Worm (Caenorhabditis elegans) whole organism, L1 larva: ENCODE results near the gene nape-1.

Experiments used
- C04F5.9 ChIP-seq: sonication (generic microtip); optimal IDR thresholded peaks from 2 replicates; lab custom pipeline; 2016; ENCODE audit warnings: missing genetic modification characterization, missing compliant biosample characterization
- C16A3.4 ChIP-seq: fragments of 150-350 bp; optimal IDR thresholded peaks from 2 replicates; lab custom pipeline; 2014; ENCODE audit warnings: missing biosample characterization, missing genetic modification characterization
- C34B4.2 ChIP-seq: sonication (generic microtip); optimal IDR thresholded peaks from 2 replicates; lab custom pipeline; 2017; ENCODE audit warnings: mild to moderate bottlenecking, missing genetic modification characterization, missing compliant biosample characterization
- F16B12.6 ChIP-seq: fragments of 150-350 bp; optimal IDR thresholded peaks from 2 replicates; lab custom pipeline; 2014; ENCODE audit warnings: missing biosample characterization, missing genetic modification characterization
- Y116A8C.19 ChIP-seq: sonication (generic microtip); optimal IDR thresholded peaks from 2 replicates; lab custom pipeline; 2016; ENCODE audit warnings: missing compliant biosample characterization, missing genetic modification characterization, borderline replicate concordance
- aha-1 ChIP-seq: fragments of 150-350 bp; optimal IDR thresholded peaks from 2 replicates; lab custom pipeline; 2014; ENCODE audit warnings: missing biosample characterization, missing genetic modification characterization
- ceh-82 ChIP-seq, 3 experiments: fragments of 150-350 bp in 1 of 3; sonication (generic microtip) in 2 of 3; optimal IDR thresholded peaks; 2 replicates each; lab custom pipeline; 2014 to 2017; ENCODE audit warnings: missing biosample characterization in 3 of 3, missing genetic modification characterization in 3 of 3
- ceh-88 ChIP-seq: fragments of 200-800 bp; sonication (Bioruptor generic); IDR thresholded peaks from 2 replicates; pipeline ENCODE4 v1.3.6; 2022; ENCODE audit warnings: missing genetic modification characterization, missing compliant biosample characterization
- ceh-90 ChIP-seq: sonication (generic microtip); optimal IDR thresholded peaks from 2 replicates; lab custom pipeline; 2016; ENCODE audit warnings: missing genetic modification characterization, missing compliant biosample characterization
- ces-1 ChIP-seq: fragments of 150-350 bp; optimal IDR thresholded peaks from 2 replicates; lab custom pipeline; 2014; ENCODE audit warnings: missing biosample characterization, missing genetic modification reagents, missing genetic modification characterization
- dpl-1 ChIP-seq, 3 experiments: fragments of 150-350 bp in 2 of 3; sonication (generic microtip) in 1 of 3; optimal IDR thresholded peaks; 2 replicates each; lab custom pipeline; 2014 to 2017; ENCODE audit warnings: missing biosample characterization in 3 of 3, missing genetic modification characterization in 3 of 3, missing genetic modification reagents in 3 of 3
- efl-1 ChIP-seq, 4 experiments: fragments of 150-350 bp; optimal IDR thresholded peaks in 3 of 4; peaks in 1 of 4; 1 replicate in 1 of 4; 2 replicates in 3 of 4; lab custom pipeline; 2014; ENCODE audit warnings: missing biosample characterization in 2 of 4, missing genetic modification characterization in 2 of 4, missing genetic modification reagents in 2 of 4
- egl-13 ChIP-seq: sonication (generic microtip); optimal IDR thresholded peaks from 2 replicates; lab custom pipeline; 2016; ENCODE audit warnings: missing genotype, missing genetic modification reagents, missing genetic modification characterization, missing compliant biosample characterization
- elt-2 ChIP-seq: sonication (generic microtip); optimal IDR thresholded peaks from 2 replicates; lab custom pipeline; 2016; ENCODE audit warnings: missing genetic modification characterization, mild to moderate bottlenecking, inconsistent platforms, missing compliant biosample characterization, missing genetic modification reagents
- fkh-8 ChIP-seq: sonication (generic microtip); optimal IDR thresholded peaks from 2 replicates; lab custom pipeline; 2016; ENCODE audit warnings: mild to moderate bottlenecking, missing genetic modification characterization, missing compliant biosample characterization
- irx-1 ChIP-seq: sonication (generic microtip); optimal IDR thresholded peaks from 2 replicates; lab custom pipeline; 2016; ENCODE audit warnings: missing genetic modification characterization, missing compliant biosample characterization
- isw-1 ChIP-seq: fragments of 200-800 bp; sonication (Bioruptor generic); IDR thresholded peaks from 2 replicates; pipeline ENCODE4 v1.3.6; 2022; ENCODE audit warnings: missing genetic modification characterization, missing compliant biosample characterization
- jun-1 ChIP-seq: fragments of 150-350 bp; optimal IDR thresholded peaks from 2 replicates; lab custom pipeline; 2014; ENCODE audit warnings: missing biosample characterization, missing genetic modification reagents, missing genetic modification characterization
- lin-14 ChIP-seq: fragments of 200-800 bp; sonication (Bioruptor generic); optimal IDR thresholded peaks from 2 replicates; lab custom pipeline; 2018; ENCODE audit warnings: mild to moderate bottlenecking, missing genetic modification characterization, moderate library complexity, missing compliant biosample characterization
- lin-15B ChIP-seq: fragments of 150-350 bp; sonication (generic microtip); optimal IDR thresholded peaks from 3 replicates; lab custom pipeline; 2014; ENCODE audit warnings: missing biosample characterization, missing genetic modification characterization
- lin-39 ChIP-seq: fragments of 150-350 bp; optimal IDR thresholded peaks from 2 replicates; lab custom pipeline; 2014; ENCODE audit warnings: missing biosample characterization, missing genetic modification reagents, missing genetic modification characterization
- lsy-2 ChIP-seq, 2 experiments: fragments of 150-350 bp; optimal IDR thresholded peaks; 2 replicates each; lab custom pipeline; 2014; ENCODE audit warnings: missing biosample characterization in 2 of 2, missing genetic modification characterization in 2 of 2
- mep-1 ChIP-seq: fragments of 150-350 bp; optimal IDR thresholded peaks from 2 replicates; lab custom pipeline; 2014; ENCODE audit warnings: missing biosample characterization, missing genetic modification characterization
- nhr-11 ChIP-seq: fragments of 150-350 bp; optimal IDR thresholded peaks from 2 replicates; lab custom pipeline; 2014; ENCODE audit warnings: missing biosample characterization, missing genetic modification characterization
- nhr-12 ChIP-seq: sonication (generic microtip); optimal IDR thresholded peaks from 2 replicates; lab custom pipeline; 2017; ENCODE audit warnings: missing biosample characterization, missing genetic modification characterization
- nhr-19 ChIP-seq: fragments of 200-800 bp; sonication (Bioruptor generic); conservative IDR thresholded peaks from 2 replicates; pipeline ENCODE4 v1.3.6; 2022; ENCODE audit warnings: missing genetic modification characterization, missing compliant biosample characterization
- nhr-237 ChIP-seq: fragments of 150-350 bp; optimal IDR thresholded peaks from 2 replicates; lab custom pipeline; 2014; ENCODE audit warnings: missing biosample characterization, missing genetic modification characterization
- nhr-28 ChIP-seq: fragments of 150-350 bp; optimal IDR thresholded peaks from 2 replicates; lab custom pipeline; 2014; ENCODE audit warnings: missing biosample characterization, missing genetic modification characterization
- nhr-71 ChIP-seq: sonication (generic microtip); optimal IDR thresholded peaks from 2 replicates; lab custom pipeline; 2016; ENCODE audit warnings: mild to moderate bottlenecking, missing genetic modification characterization, moderate library complexity, missing compliant biosample characterization
- nhr-76 ChIP-seq: sonication (generic microtip); optimal IDR thresholded peaks from 2 replicates; lab custom pipeline; 2017; ENCODE audit warnings: missing biosample characterization, missing genetic modification characterization
- nhr-77 ChIP-seq: fragments of 150-350 bp; optimal IDR thresholded peaks from 2 replicates; lab custom pipeline; 2014; ENCODE audit warnings: missing biosample characterization, missing genetic modification characterization
- pag-3 ChIP-seq: sonication (generic microtip); optimal IDR thresholded peaks from 2 replicates; lab custom pipeline; 2017; ENCODE audit warnings: missing genetic modification characterization, mild to moderate bottlenecking, missing compliant biosample characterization, antibody characterized with exemption, borderline replicate concordance; ENCODE audit not compliant: insufficient read depth
- skn-1 ChIP-seq: fragments of 150-350 bp; optimal IDR thresholded peaks from 2 replicates; lab custom pipeline; 2014; ENCODE audit warnings: missing biosample characterization, missing genetic modification characterization
- unc-98 ChIP-seq: fragments of 200-800 bp; sonication (Bioruptor generic); IDR thresholded peaks from 2 replicates; pipeline ENCODE4 v1.3.6; 2022; ENCODE audit warnings: missing genetic modification characterization, missing compliant biosample characterization
- ztf-11 ChIP-seq, 2 experiments: sonication (generic microtip); optimal IDR thresholded peaks; 2 replicates each; lab custom pipeline; 2016 to 2017; ENCODE audit warnings: missing genetic modification characterization in 2 of 2, missing biosample characterization in 1 of 2, missing compliant biosample characterization in 1 of 2
- ztf-4 ChIP-seq: fragments of 150-350 bp; optimal IDR thresholded peaks from 2 replicates; lab custom pipeline; 2014; ENCODE audit warnings: missing biosample characterization, missing genetic modification characterization

nape-1 gene

DNA sequence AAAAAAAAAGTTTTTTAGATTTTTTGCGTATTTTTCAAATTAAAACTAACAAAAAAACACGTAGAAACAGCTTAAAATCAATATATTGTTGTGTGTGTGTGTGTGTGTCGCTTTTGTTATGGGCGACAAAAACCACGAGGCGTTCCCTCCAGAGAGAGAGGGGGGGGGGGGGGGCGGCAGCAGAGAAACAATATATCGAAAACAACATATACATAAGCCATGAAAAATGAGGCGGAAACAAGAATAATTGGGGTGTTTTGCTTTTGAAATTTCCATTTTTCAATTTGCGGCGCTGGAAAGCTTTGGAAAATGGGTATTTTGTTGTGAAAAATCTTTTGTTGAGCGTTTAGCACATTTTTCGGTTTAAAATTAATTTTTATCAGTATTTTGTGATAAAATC lies 15.3 kb downstream of the nape-1 start, which contains the start of gene Y37E11AM.2:
Y37E11AM.2 (minus strand) TSS at position 101 of the 400 bp plus-strand sequence.
- TF ChIP-seq ceh-82 (tag; optimal IDR thresholded peaks at IDR 0.05; lab: Kevin White, UChicago) (no peak), jun-1 (tag; lab: Kevin White, UChicago) (no peak), ceh-90 (tag; lab: Kevin White, UChicago) (no peak), aha-1 (tag; lab: Kevin White, UChicago) (no peak), nhr-71 (tag; lab: Kevin White, UChicago) (no peak), nhr-19 (GFP tag; lab: Robert Waterston, UW) (no peak), efl-1 (optimal IDR thresholded peaks at IDR 0.05; lab: Kevin White, UChicago) (no peak), efl-1 (GFP tag; optimal IDR thresholded peaks at IDR 0.05 in 1 of 2; lab: Kevin White, UChicago) (no peak), ztf-4 (tag; lab: Kevin White, UChicago) (no peak), fkh-8 (no peak), nhr-28 (tag; lab: Kevin White, UChicago) (no peak), nhr-77 (no peak)

- no peak for TF ChIP-seq C16A3.4 (tag; lab: Kevin White, UChicago)
- TF ChIP-seq irx-1 (tag; lab: Kevin White, UChicago): no peak
- no peak for TF ChIP-seq lin-15B (tag; lab: Kevin White, UChicago)
- TF ChIP-seq egl-13: no peak
- no peak for TF ChIP-seq lsy-2 (tag; optimal IDR thresholded peaks at IDR 0.05; lab: Kevin White, UChicago)
- TF ChIP-seq dpl-1 (GFP tag; optimal IDR thresholded peaks at IDR 0.05; lab: Kevin White, UChicago): no peak
- no peak for TF ChIP-seq F16B12.6 (tag; lab: Kevin White, UChicago)
- TF ChIP-seq C04F5.9 (tag; lab: Kevin White, UChicago): no peak
- TF ChIP-seq skn-1 (tag; lab: Kevin White, UChicago): no peak
- no peak for TF ChIP-seq unc-98 (GFP tag; lab: Robert Waterston, UW)
- no peak for TF ChIP-seq mep-1 (tag; lab: Kevin White, UChicago)
- no peak for TF ChIP-seq nhr-12 (tag; lab: Kevin White, UChicago)
- no peak for TF ChIP-seq ztf-4 (tag; lab: Kevin White, UChicago)
- no peak for TF ChIP-seq lin-39 (tag; lab: Kevin White, UChicago)
- TF ChIP-seq ceh-88: no peak
- no peak for TF ChIP-seq ces-1 (GFP tag; lab: Kevin White, UChicago)
Observed at ce11 chrIV:3722690-3723089, 18.0 kb downstream of the nape-1 start, which contains the start of gene Y37E11AM.4. TSS of gene Y37E11AM.4 (minus strand) at chrIV:3722790.

DNA sequence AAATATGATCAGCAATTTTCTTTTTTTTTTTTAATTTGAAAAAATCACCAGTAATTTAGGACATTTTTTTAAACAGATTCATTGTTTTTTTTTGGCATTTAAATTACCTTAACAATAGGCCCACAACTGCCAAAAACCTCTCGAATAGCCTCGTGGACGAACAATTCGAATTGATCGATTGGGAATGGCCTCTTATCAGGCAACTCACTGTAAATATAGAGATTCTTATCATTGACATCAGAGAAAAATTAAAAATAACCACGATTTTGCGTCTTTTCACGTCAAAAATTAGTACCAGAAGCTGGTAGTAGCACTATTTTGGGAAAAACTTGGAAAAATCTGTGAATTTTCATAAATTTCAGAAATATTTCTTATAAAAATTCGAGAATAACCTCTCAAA lies 18.7 kb downstream of the nape-1 start:
- peak; percentile 2 for TF ChIP-seq elt-2 (tag; lab: Kevin White, UChicago)
- no peak for TF ChIP-seq Y116A8C.19 (tag; lab: Kevin White, UChicago)
- no peak for TF ChIP-seq nhr-237 (tag; lab: Kevin White, UChicago)

- TF ChIP-seq C34B4.2: no peak
- TF ChIP-seq nhr-77: no peak
- no peak for TF ChIP-seq ztf-11 (tag; optimal IDR thresholded peaks at IDR 0.05; lab: Kevin White, UChicago)
- no peak for TF ChIP-seq nhr-11 (tag; lab: Kevin White, UChicago)
- no peak for TF ChIP-seq pag-3 (tag; lab: Kevin White, UChicago)
- no peak for TF ChIP-seq lin-14 (GFP tag; lab: Kevin White, UChicago)
- no peak for TF ChIP-seq ceh-90 (tag; lab: Kevin White, UChicago)
- no peak for TF ChIP-seq nhr-76 (tag; lab: Kevin White, UChicago)
- no peak for TF ChIP-seq nhr-28 (tag; lab: Kevin White, UChicago)
- no peak for TF ChIP-seq C04F5.9 (tag; lab: Kevin White, UChicago)
- no peak for TF ChIP-seq isw-1 (GFP tag; lab: Robert Waterston, UW)
Observed at ce11 chrIV:3720644-3721043, 20.0 kb downstream of the nape-1 start.
